Worm (Caenorhabditis elegans): ENCODE results near the gene nspe-8.

- TF ChIP-seq lsy-2 (tag; optimal IDR thresholded peaks at IDR 0.05) (no peak), snpc-4 (tag; optimal IDR thresholded peaks at IDR 0.05) (no peak), nhr-237 (tag; optimal IDR thresholded peaks at IDR 0.05) (no peak), mdl-1 (tag; optimal IDR thresholded peaks at IDR 0.05) (no peak), tag-97 (GFP tag; IDR thresholded peaks at IDR 0.05) (no peak), zfp-3 (GFP tag; conservative IDR thresholded peaks at IDR 0.05) (no peak), mxl-2 (GFP tag; conservative IDR thresholded peaks at IDR 0.05) (no peak), nhr-10 (tag; optimal IDR thresholded peaks at IDR 0.05) (no peak), pha-4 (GFP tag; IDR thresholded peaks at IDR 0.05) (no peak), pha-4 (tag; optimal IDR thresholded peaks at IDR 0.05) (no peak)
Measured at ce11 chrII:12603667-12604621, 17.8 kb downstream of the nspe-8 start, which contains the start of the genes ceh-100 and lips-15.
